Fruit fly (Drosophila melanogaster): Measurements from ENCODE around the gene Ugt303B2.

Gene Ugt303B2

dm6 chr3R:23538719-23539145, at the start of gene Ugt303B2:
Gene Ugt303B2, minus strand, starts transcription at chr3R:23538908.
- no peak for TF ChIP-seq noc (tag; optimal IDR thresholded peaks at IDR 0.05)

dm6 chr3R:23576618-23577017, 37.9 kb upstream of the Ugt303B2 start:
- no peak for TF ChIP-seq noc (tag; optimal IDR thresholded peaks at IDR 0.05)

dm6 chr3R:23569195-23569594, 30.5 kb upstream of the Ugt303B2 start:
- no peak for TF ChIP-seq noc (tag; optimal IDR thresholded peaks at IDR 0.05)

- no peak for TF ChIP-seq noc (tag; optimal IDR thresholded peaks at IDR 0.05)
These were observed 18.5 kb upstream of the Ugt303B2 start, which contains the start of gene beat-IV for dm6 chr3R:23557244-23557643. Gene beat-IV, plus strand, starts transcription at chr3R:23557412.

dm6 chr3R:23556843-23557242, 18.1 kb upstream of the Ugt303B2 start, which contains the start of gene CG10164:
Gene CG10164, minus strand, starts transcription at chr3R:23556943.
- TF ChIP-seq noc (tag; optimal IDR thresholded peaks at IDR 0.05): no peak

dm6 chr3R:23536610-23537009, 2.1 kb downstream of the Ugt303B2 start, which contains the start of gene Ugt303B1:
Gene Ugt303B1, minus strand, starts transcription at chr3R:23536710.
- TF ChIP-seq noc (tag; optimal IDR thresholded peaks at IDR 0.05): no peak

- TF ChIP-seq noc (tag; optimal IDR thresholded peaks at IDR 0.05): peak; percentile 31
These were observed 4.1 kb downstream of the Ugt303B2 start, which contains the start of gene Ugt303B3 for dm6 chr3R:23534609-23535008. Gene Ugt303B3, minus strand, starts transcription at chr3R:23534767.

dm6 chr3R:23530886-23531285, 7.8 kb downstream of the Ugt303B2 start, which contains the start of gene CG10175:
Gene CG10175, minus strand, starts transcription at chr3R:23530986.
- TF ChIP-seq noc (tag; optimal IDR thresholded peaks at IDR 0.05): no peak

dm6 chr3R:23527396-23527795, 11.3 kb downstream of the Ugt303B2 start:
- no peak for TF ChIP-seq noc (tag; optimal IDR thresholded peaks at IDR 0.05)

- no peak for TF ChIP-seq noc (tag; optimal IDR thresholded peaks at IDR 0.05)
These were observed 12.6 kb downstream of the Ugt303B2 start for dm6 chr3R:23526069-23526468.

- no peak for TF ChIP-seq noc (tag; optimal IDR thresholded peaks at IDR 0.05)
These were observed 16.4 kb downstream of the Ugt303B2 start for dm6 chr3R:23522296-23522695.

- TF ChIP-seq noc (tag; optimal IDR thresholded peaks at IDR 0.05): no peak
These were observed 17.2 kb downstream of the Ugt303B2 start, which contains the start of gene CG10177 for dm6 chr3R:23521483-23521882. Gene CG10177, minus strand, starts transcription at chr3R:23521583.

dm6 chr3R:23519395-23520101, 19.2 kb downstream of the Ugt303B2 start, which contains the start of gene Irk2:
Gene Irk2, minus strand, starts transcription at chr3R:23519445.
- TF ChIP-seq noc (tag; optimal IDR thresholded peaks at IDR 0.05): no peak

- TF ChIP-seq noc (tag; optimal IDR thresholded peaks at IDR 0.05): no peak
These were observed 27.4 kb downstream of the Ugt303B2 start for dm6 chr3R:23511356-23511755.

dm6 chr3R:23509408-23509940, 29.2 kb downstream of the Ugt303B2 start:
- no peak for TF ChIP-seq noc (tag; optimal IDR thresholded peaks at IDR 0.05)

- no peak for TF ChIP-seq noc (tag; optimal IDR thresholded peaks at IDR 0.05)
These were observed 30.4 kb downstream of the Ugt303B2 start for dm6 chr3R:23508304-23508703.

- TF ChIP-seq noc (tag; optimal IDR thresholded peaks at IDR 0.05): no peak
These were observed 31.3 kb downstream of the Ugt303B2 start, which contains the start of gene CG34289 for dm6 chr3R:23507376-23507775. Gene CG34289, minus strand, starts transcription at chr3R:23507476.

Measured in whole organism, larva.